Worm (Caenorhabditis elegans) whole organism, mixed stage, embryonic: Measurements from ENCODE around the gene pqn-79.
"Not testable (repeated sequence)": the region's sequence is repeated elsewhere in the genome, so short reads cannot be mapped to it uniquely, and the experiment has no call there.

ENCODE experiments used
- M03D4.4 ChIP-seq: sonication (generic microtip); optimal IDR thresholded peaks from 2 replicates; lab custom pipeline; 2017; ENCODE audit warnings: mild to moderate bottlenecking, missing genetic modification characterization, missing compliant biosample characterization
- bed-3 ChIP-seq: fragments of 200-800 bp; sonication (Bioruptor generic); optimal IDR thresholded peaks from 3 replicates; lab custom pipeline; 2018; ENCODE audit warnings: mild to moderate bottlenecking, missing genetic modification characterization, moderate library complexity, missing compliant biosample characterization
- blmp-1 ChIP-seq: fragments of 150-350 bp; optimal IDR thresholded peaks from 2 replicates; lab custom pipeline; 2014; ENCODE audit warnings: missing biosample characterization, missing genetic modification characterization
- ceh-39 ChIP-seq: fragments of 150-350 bp; optimal IDR thresholded peaks from 2 replicates; lab custom pipeline; 2014; ENCODE audit warnings: missing biosample characterization, missing genetic modification characterization
- ceh-43 ChIP-seq: fragments of 200-800 bp; sonication (Bioruptor generic); optimal IDR thresholded peaks from 2 replicates; lab custom pipeline; 2018; ENCODE audit warnings: mild to moderate bottlenecking, missing genetic modification characterization, moderate library complexity, missing compliant biosample characterization
- ceh-83 ChIP-seq: fragments of 200-800 bp; sonication (Bioruptor generic); optimal IDR thresholded peaks from 2 replicates; lab custom pipeline; 2018; ENCODE audit warnings: mild to moderate bottlenecking, missing genetic modification characterization, missing compliant biosample characterization
- ces-1 ChIP-seq: fragments of 150-350 bp; optimal IDR thresholded peaks from 2 replicates; lab custom pipeline; 2014; ENCODE audit warnings: missing biosample characterization, missing genetic modification reagents, missing genetic modification characterization
- cnd-1 ChIP-seq: fragments of 200-800 bp; sonication (Bioruptor generic); optimal IDR thresholded peaks from 2 replicates; lab custom pipeline; 2018; ENCODE audit warnings: mild to moderate bottlenecking, missing genetic modification characterization, missing compliant biosample characterization
- elt-1 ChIP-seq: sonication (generic microtip); optimal IDR thresholded peaks from 2 replicates; lab custom pipeline; 2017; ENCODE audit warnings: missing genetic modification characterization, mild to moderate bottlenecking, missing compliant biosample characterization, antibody characterized with exemption, moderate library complexity, borderline replicate concordance; ENCODE audit not compliant: insufficient read depth
- flh-1 ChIP-seq: fragments of 200-800 bp; sonication (Bioruptor generic); optimal IDR thresholded peaks from 2 replicates; lab custom pipeline; 2018; ENCODE audit warnings: mild to moderate bottlenecking, missing genetic modification characterization, moderate library complexity, missing compliant biosample characterization
- ham-2 ChIP-seq: fragments of 200-800 bp; sonication (Bioruptor generic); optimal IDR thresholded peaks from 2 replicates; lab custom pipeline; 2018; ENCODE audit warnings: mild to moderate bottlenecking, missing genetic modification characterization, missing compliant biosample characterization
- hlh-1 ChIP-seq: fragments of 150-350 bp; optimal IDR thresholded peaks from 2 replicates; lab custom pipeline; 2014; ENCODE audit warnings: missing biosample characterization, missing genetic modification reagents, missing genetic modification characterization
- lin-13 ChIP-seq: fragments of 150-350 bp; optimal IDR thresholded peaks from 2 replicates; lab custom pipeline; 2014; ENCODE audit warnings: missing biosample characterization, missing genetic modification characterization
- lin-32 ChIP-seq: fragments of 200-800 bp; sonication (Bioruptor generic); optimal IDR thresholded peaks from 2 replicates; lab custom pipeline; 2018; ENCODE audit warnings: mild to moderate bottlenecking, missing genetic modification characterization, missing compliant biosample characterization
- lsy-2 ChIP-seq: fragments of 150-350 bp; optimal IDR thresholded peaks from 2 replicates; lab custom pipeline; 2014; ENCODE audit warnings: missing biosample characterization, missing genetic modification characterization
- mab-5 ChIP-seq: fragments of 150-350 bp; optimal IDR thresholded peaks from 2 replicates; lab custom pipeline; 2014; ENCODE audit warnings: missing biosample characterization, missing genetic modification characterization
- nhr-12 ChIP-seq: fragments of 150-350 bp; optimal IDR thresholded peaks from 2 replicates; lab custom pipeline; 2014; ENCODE audit warnings: missing biosample characterization, missing genetic modification characterization
- nhr-2 ChIP-seq: fragments of 150-350 bp; optimal IDR thresholded peaks from 2 replicates; lab custom pipeline; 2014; ENCODE audit warnings: missing biosample characterization, missing genetic modification characterization
- nhr-237 ChIP-seq: fragments of 150-350 bp; optimal IDR thresholded peaks from 2 replicates; lab custom pipeline; 2014; ENCODE audit warnings: missing biosample characterization, missing genetic modification characterization
- nhr-28 ChIP-seq: fragments of 150-350 bp; optimal IDR thresholded peaks from 2 replicates; lab custom pipeline; 2014; ENCODE audit warnings: missing biosample characterization, missing genetic modification characterization
- pha-4 ChIP-seq: fragments of 150-350 bp; optimal IDR thresholded peaks from 2 replicates; lab custom pipeline; 2018; ENCODE audit warnings: missing biosample characterization, missing genetic modification reagents, missing genetic modification characterization
- snpc-4 ChIP-seq: fragments of 150-350 bp; optimal IDR thresholded peaks from 2 replicates; lab custom pipeline; 2014; ENCODE audit warnings: missing biosample characterization, missing genetic modification characterization
- sptf-1 ChIP-seq: sonication (generic microtip); optimal IDR thresholded peaks from 2 replicates; lab custom pipeline; 2017; ENCODE audit warnings: mild to moderate bottlenecking, missing genetic modification characterization, moderate library complexity, missing compliant biosample characterization
- tbx-8 ChIP-seq: fragments of 200-800 bp; sonication (Bioruptor generic); optimal IDR thresholded peaks from 2 replicates; lab custom pipeline; 2018; ENCODE audit warnings: mild to moderate bottlenecking, missing genetic modification characterization, moderate library complexity, missing compliant biosample characterization
- unc-62 ChIP-seq: fragments of 150-350 bp; optimal IDR thresholded peaks from 2 replicates; lab custom pipeline; 2014; ENCODE audit warnings: missing biosample characterization, missing genetic modification reagents, missing genetic modification characterization
- ztf-11 ChIP-seq: fragments of 150-350 bp; optimal IDR thresholded peaks from 2 replicates; lab custom pipeline; 2014; ENCODE audit warnings: missing biosample characterization, missing genetic modification characterization

Gene pqn-79

ce11 chrIV:15639223-15639622 lies 43.9 kb downstream of the pqn-79 start:
- TF ChIP-seq unc-62 (GFP tag; lab: Kevin White, UChicago): no peak
- TF ChIP-seq ceh-39 (tag; lab: Kevin White, UChicago): no peak
- no peak for TF ChIP-seq bed-3
- TF ChIP-seq lin-32: no peak
- no peak for TF ChIP-seq sptf-1 (tag; lab: Kevin White, UChicago)
- TF ChIP-seq nhr-28 (tag; lab: Kevin White, UChicago): no peak
- TF ChIP-seq nhr-237 (tag; lab: Kevin White, UChicago): no peak
- TF ChIP-seq nhr-2 (tag; lab: Kevin White, UChicago): no peak
- TF ChIP-seq cnd-1 (tag; lab: Kevin White, UChicago): no peak
- TF ChIP-seq nhr-12 (tag; lab: Kevin White, UChicago): no peak
- TF ChIP-seq elt-1 (tag; lab: Kevin White, UChicago): no peak
- TF ChIP-seq M03D4.4: no peak
- no peak for TF ChIP-seq lsy-2 (tag; lab: Kevin White, UChicago)
- no peak for TF ChIP-seq mab-5
- no peak for TF ChIP-seq ceh-43
- TF ChIP-seq hlh-1 (tag; lab: Kevin White, UChicago): no peak

ce11 chrIV:15640852-15641251 lies 45.5 kb downstream of the pqn-79 start, which contains the start of gene Y105C5A.13:
TSS of gene Y105C5A.13 (plus strand) at chrIV:15641231.
- TF ChIP-seq blmp-1 (tag; lab: Kevin White, UChicago) (no peak), nhr-12 (tag; lab: Kevin White, UChicago) (no peak), nhr-28 (tag; lab: Kevin White, UChicago) (no peak), ces-1 (GFP tag; lab: Kevin White, UChicago) (no peak), ham-2 (GFP tag; lab: Kevin White, UChicago) (no peak), ztf-11 (no peak), elt-1 (tag; lab: Kevin White, UChicago) (no peak), flh-1 (GFP tag; lab: Kevin White, UChicago) (no peak), snpc-4 (tag; lab: Kevin White, UChicago) (no peak), mab-5 (no peak), M03D4.4 (no peak), tbx-8 (GFP tag; lab: Kevin White, UChicago) (no peak), ceh-39 (tag; lab: Kevin White, UChicago) (no peak), ceh-83 (GFP tag; lab: Kevin White, UChicago) (no peak), pha-4 (tag; lab: Kevin White, UChicago) (no peak), lsy-2 (tag; lab: Kevin White, UChicago) (no peak), lin-13 (tag; lab: Kevin White, UChicago) (no peak)

- not testable (repeated sequence) for TF ChIP-seq ceh-39 (tag; lab: Kevin White, UChicago); lin-32; flh-1 (GFP tag; lab: Kevin White, UChicago)
Observed at ce11 chrIV:15641699-15642098, 46.3 kb downstream of the pqn-79 start, which contains the start of gene Y105C5A.12. TSS of gene Y105C5A.12 (minus strand) at chrIV:15641799.
